Fruit fly (Drosophila melanogaster): ENCODE results near the gene Eip74EF.
A peak's percentile ranks its signal among the peaks of the same experiment; 100 is the strongest.

Eip74EF gene

dm6 chr3L:17610896-17611711 lies 8.0 kb downstream of the Eip74EF start (continued):
- TF ChIP-seq ac (GFP tag; optimal IDR thresholded peaks at IDR 0.05) = no peak
- no peak for TF ChIP-seq ftz-f1 (GFP tag; optimal IDR thresholded peaks at IDR 0.05)
- TF ChIP-seq CG1529 (GFP tag; optimal IDR thresholded peaks at IDR 0.05) = peak; percentile 78
- no peak for TF ChIP-seq Tbp (GFP tag; optimal IDR thresholded peaks at IDR 0.05)
- TF ChIP-seq B-H1 (GFP tag; IDR thresholded peaks at IDR 0.05) = no peak
- TF ChIP-seq Opbp (GFP tag; IDR thresholded peaks at IDR 0.05; ENCODE audit: partially characterized antibody) = no peak
- TF ChIP-seq cad (GFP tag; optimal IDR thresholded peaks at IDR 0.05) = no peak
- no peak for TF ChIP-seq CG4282 (GFP tag; optimal IDR thresholded peaks at IDR 0.05)
- TF ChIP-seq Lhr (GFP tag; optimal IDR thresholded peaks at IDR 0.05) = peak; percentile 68
- TF ChIP-seq H2.0 (GFP tag; IDR thresholded peaks at IDR 0.05) = no peak; the same call in 1 of the 2 replicates
- peak; percentile 82 for TF ChIP-seq CG7839 (tag; optimal IDR thresholded peaks at IDR 0.05)
- TF ChIP-seq Med (GFP tag) = peak; percentile 21

dm6 chr3L:17609068-17609382 lies 10.1 kb downstream of the Eip74EF start:
- TF ChIP-seq CG11247 (GFP tag; IDR thresholded peaks at IDR 0.05) = 0 out of 2 replicates have a peak, but pooled peaks have one; percentile 28
- no peak for TF ChIP-seq CG2202 (tag; optimal IDR thresholded peaks at IDR 0.05)

dm6 chr3L:17608185-17609067 lies 10.7 kb downstream of the Eip74EF start:
- peak; percentile 14 for TF ChIP-seq gem (tag; optimal IDR thresholded peaks at IDR 0.05)
- TF ChIP-seq bigmax (GFP tag; optimal IDR thresholded peaks at IDR 0.05) = no peak
- no peak for TF ChIP-seq CTCF (GFP tag; optimal IDR thresholded peaks at IDR 0.05)
- no peak for TF ChIP-seq CG14860 (GFP tag; IDR thresholded peaks at IDR 0.05; ENCODE audit: partially characterized antibody)
- TF ChIP-seq kah (GFP tag; optimal IDR thresholded peaks at IDR 0.05) = no peak
- no peak for TF ChIP-seq CG6683 (GFP tag; optimal IDR thresholded peaks at IDR 0.05)
- no peak for TF ChIP-seq wor (GFP tag; IDR thresholded peaks at IDR 0.05)
- TF ChIP-seq Ets97D (GFP tag; optimal IDR thresholded peaks at IDR 0.05) = no peak
- TF ChIP-seq gt (GFP tag; IDR thresholded peaks at IDR 0.05) = no peak
- TF ChIP-seq Abd-B (GFP tag; optimal IDR thresholded peaks at IDR 0.05) = no peak
- no peak for TF ChIP-seq HLHmδ (GFP tag; optimal IDR thresholded peaks at IDR 0.05)
- TF ChIP-seq sens (GFP tag) = peak; percentile 50
- peak; percentile 24 for TF ChIP-seq nmo (GFP tag; optimal IDR thresholded peaks at IDR 0.05)
- TF ChIP-seq ci (GFP tag; IDR thresholded peaks at IDR 0.05) = no peak
- TF ChIP-seq luna (GFP tag; optimal IDR thresholded peaks at IDR 0.05) = no peak
- TF ChIP-seq pho (GFP tag; optimal IDR thresholded peaks at IDR 0.05) = no peak
- peak; percentile 55; the same call in 1 of the 2 replicates for TF ChIP-seq CG4360 (GFP tag; IDR thresholded peaks at IDR 0.05)
- no peak for TF ChIP-seq CG4707 (GFP tag; optimal IDR thresholded peaks at IDR 0.05)
- no peak for TF ChIP-seq CHES-1-like (GFP tag; optimal IDR thresholded peaks at IDR 0.05)
- no peak for TF ChIP-seq eyg (GFP tag; optimal IDR thresholded peaks at IDR 0.05)
- no peak for TF ChIP-seq Hr51 (GFP tag; optimal IDR thresholded peaks at IDR 0.05)
- TF ChIP-seq tll (GFP tag; optimal IDR thresholded peaks at IDR 0.05) = no peak
- TF ChIP-seq CG11504 (tag; optimal IDR thresholded peaks at IDR 0.05) = peak; percentile 47
- TF ChIP-seq HHEX (GFP tag; optimal IDR thresholded peaks at IDR 0.05) = no peak
- no peak for TF ChIP-seq CG12219 (GFP tag; optimal IDR thresholded peaks at IDR 0.05)
- no peak for TF ChIP-seq D (optimal IDR thresholded peaks at IDR 0.05)
- TF ChIP-seq D (GFP tag; optimal IDR thresholded peaks at IDR 0.05) = peak; percentile 42
- TF ChIP-seq Sry-δ (GFP tag; optimal IDR thresholded peaks at IDR 0.05) = no peak
- no peak for TF ChIP-seq sug (tag; optimal IDR thresholded peaks at IDR 0.05)
- TF ChIP-seq CG15479 (GFP tag; optimal IDR thresholded peaks at IDR 0.05) = no peak
- no peak for TF ChIP-seq Hmr (GFP tag; optimal IDR thresholded peaks at IDR 0.05)
- no peak for TF ChIP-seq CG6654 (GFP tag; optimal IDR thresholded peaks at IDR 0.05)
